Worm (Caenorhabditis elegans) whole organism, midembryonic: Measurements from ENCODE around the gene C29F9.5.

Source experiments
- T22C8.4 ChIP-seq: fragments of 200-800 bp; sonication (Bioruptor generic); IDR thresholded peaks from 2 replicates; pipeline ENCODE4 v1.3.6; 2022; ENCODE audit warnings: missing genetic modification characterization, missing compliant biosample characterization
- cog-1 ChIP-seq: sonication (generic microtip); optimal IDR thresholded peaks from 2 replicates; lab custom pipeline; 2016; ENCODE audit warnings: missing genetic modification characterization, missing compliant biosample characterization

DNA sequence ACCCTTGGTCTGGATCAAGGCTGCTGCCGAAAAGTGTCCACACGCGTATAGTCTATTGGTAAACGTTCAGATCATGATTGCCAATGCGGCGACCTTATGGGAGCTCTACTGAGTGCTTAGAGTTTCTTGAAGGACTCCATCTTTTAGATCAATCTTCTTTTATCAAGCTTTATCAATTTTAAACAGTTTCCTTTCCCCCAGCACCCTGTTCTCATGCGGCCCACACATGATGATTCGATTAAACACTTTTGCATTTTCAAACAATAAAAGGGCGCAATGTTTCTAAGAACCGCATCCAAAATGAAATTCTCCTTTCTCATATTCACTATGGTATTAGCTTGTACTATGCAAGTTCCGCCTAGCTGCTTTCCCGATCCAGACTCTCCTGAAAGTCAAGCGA, 48.1 kb downstream of the C29F9.5 start, which contains the start of gene F40G9.7:
- TF ChIP-seq cog-1 (tag; lab: Kevin White, UChicago) (no peak), T22C8.4 (GFP tag; lab: Robert Waterston, UW) (no peak)
